Worm (Caenorhabditis elegans) whole organism, L3 larva: ENCODE data around the gene srt-12.
"Not testable (repeated sequence)": the region's sequence is repeated elsewhere in the genome, so short reads cannot be mapped to it uniquely, and the experiment has no call there.

ENCODE experiments used
- R02D3.7 ChIP-seq: fragments of 150-350 bp; optimal IDR thresholded peaks from 2 replicates; lab custom pipeline; 2014; ENCODE audit warnings: missing biosample characterization, missing genetic modification characterization
- elt-1 ChIP-seq: fragments of 150-350 bp; optimal IDR thresholded peaks from 2 replicates; lab custom pipeline; 2014; ENCODE audit warnings: missing biosample characterization, missing genetic modification characterization
- fkh-2 ChIP-seq: fragments of 150-350 bp; optimal IDR thresholded peaks from 2 replicates; lab custom pipeline; 2014; ENCODE audit warnings: missing biosample characterization, missing genetic modification reagents, missing genetic modification characterization
- nfya-1 ChIP-seq: sonication (generic microtip); optimal IDR thresholded peaks from 2 replicates; lab custom pipeline; 2017; ENCODE audit warnings: missing genetic modification characterization, mild to moderate bottlenecking, missing compliant biosample characterization, antibody characterized with exemption, moderate library complexity; ENCODE audit not compliant: insufficient read depth
- skn-1 ChIP-seq: fragments of 150-350 bp; optimal IDR thresholded peaks from 2 replicates; lab custom pipeline; 2014; ENCODE audit warnings: missing biosample characterization, missing genetic modification characterization
- snpc-4 ChIP-seq: fragments of 150-350 bp; optimal IDR thresholded peaks from 2 replicates; lab custom pipeline; 2014; ENCODE audit warnings: missing biosample characterization, missing genetic modification characterization

- TF ChIP-seq R02D3.7 (tag; lab: Kevin White, UChicago); skn-1 (tag; lab: Kevin White, UChicago); fkh-2 (tag; lab: Kevin White, UChicago); nfya-1 (tag; lab: Kevin White, UChicago); elt-1; snpc-4: not testable (repeated sequence)
Measured at ce11 chrV:4278735-4279134, 36.4 kb upstream of the srt-12 start, which contains the start of gene srt-20.
